Fruit fly (Drosophila melanogaster) whole organism, embryonic: ENCODE data around the gene sisA.
A peak's percentile ranks its signal among the peaks of the same experiment; 100 is the strongest.

Experiments used
- Ada2b ChIP-seq: fragments of 200-800 bp; sonication (Bioruptor generic); IDR thresholded peaks from 2 replicates; pipeline ENCODE4 v1.3.6; 2022; ENCODE audit warnings: missing biosample characterization, missing genetic modification characterization
- Antp ChIP-seq: fragments of 200-800 bp; sonication (Bioruptor generic); optimal IDR thresholded peaks from 3 replicates; lab custom pipeline; 2016; ENCODE audit warnings: missing biosample characterization, missing genetic modification characterization
- CG10321 ChIP-seq: fragments of 200-800 bp; sonication (Bioruptor generic); IDR thresholded peaks from 2 replicates; pipeline ENCODE4 v1.3.6; 2022; ENCODE audit warnings: missing biosample characterization, missing genetic modification characterization
- CG10543 ChIP-seq: fragments of 200-800 bp; sonication (Bioruptor generic); optimal IDR thresholded peaks from 3 replicates; lab custom pipeline; 2017; ENCODE audit warnings: missing biosample characterization, mild to moderate bottlenecking, missing genetic modification characterization, moderate library complexity
- CG12071 ChIP-seq: fragments of 200-800 bp; sonication (Bioruptor generic); optimal IDR thresholded peaks from 3 replicates; lab custom pipeline; 2018; ENCODE audit warnings: missing biosample characterization, mild to moderate bottlenecking, missing genetic modification characterization
- CG12155 ChIP-seq: fragments of 200-800 bp; sonication (Bioruptor generic); optimal IDR thresholded peaks from 3 replicates; lab custom pipeline; 2016; ENCODE audit warnings: missing biosample characterization, missing genetic modification characterization
- CG12236 ChIP-seq: fragments of 200-800 bp; sonication (Bioruptor generic); optimal IDR thresholded peaks from 2 replicates; lab custom pipeline; 2016; ENCODE audit warnings: missing biosample characterization, missing genetic modification characterization
- CG1233 ChIP-seq: fragments of 200-800 bp; sonication (Bioruptor generic); optimal IDR thresholded peaks from 4 replicates; lab custom pipeline; 2018; ENCODE audit warnings: missing biosample characterization, mild to moderate bottlenecking, missing genetic modification characterization
- CG13424 ChIP-seq: fragments of 200-800 bp; sonication (Bioruptor generic); optimal IDR thresholded peaks from 2 replicates; lab custom pipeline; 2019; ENCODE audit warnings: missing biosample characterization, mild to moderate bottlenecking, missing genetic modification characterization, moderate library complexity
- CG1792 ChIP-seq: fragments of 200-800 bp; sonication (Bioruptor generic); optimal IDR thresholded peaks from 2 replicates; lab custom pipeline; 2016; ENCODE audit warnings: missing biosample characterization, missing genetic modification characterization
- CG2678 ChIP-seq: fragments of 200-800 bp; sonication (Bioruptor generic); optimal IDR thresholded peaks from 3 replicates; lab custom pipeline; 2019; ENCODE audit warnings: missing biosample characterization, mild to moderate bottlenecking, missing genetic modification characterization, moderate library complexity
- CG31441 ChIP-seq: fragments of 200-800 bp; sonication (Bioruptor generic); IDR thresholded peaks from 2 replicates; pipeline ENCODE4 v1.3.6; 2022; ENCODE audit warnings: missing biosample characterization, missing genetic modification characterization
- CG43689 ChIP-seq: fragments of 200-800 bp; sonication (Bioruptor generic); IDR thresholded peaks from 2 replicates; pipeline ENCODE4 v1.3.6; 2022; ENCODE audit warnings: missing biosample characterization, missing genetic modification characterization
- CG4404 ChIP-seq: fragments of 200-800 bp; sonication (Bioruptor generic); IDR thresholded peaks from 2 replicates; pipeline ENCODE4 v1.3.6; 2022; ENCODE audit warnings: missing biosample characterization, missing genetic modification characterization
- CG4854 ChIP-seq: fragments of 200-800 bp; sonication (Bioruptor generic); optimal IDR thresholded peaks from 2 replicates; lab custom pipeline; 2016; ENCODE audit warnings: missing biosample characterization, missing genetic modification characterization, inconsistent platforms
- CG8944 ChIP-seq: fragments of 200-800 bp; sonication (Bioruptor generic); optimal IDR thresholded peaks from 3 replicates; lab custom pipeline; 2016; ENCODE audit warnings: missing biosample characterization, missing genetic modification characterization
- Chrac-16 ChIP-seq: fragments of 200-800 bp; sonication (Bioruptor generic); optimal IDR thresholded peaks from 3 replicates; lab custom pipeline; 2016; ENCODE audit warnings: missing biosample characterization, missing genetic modification characterization
- Drgx ChIP-seq: fragments of 200-800 bp; sonication (Bioruptor generic); IDR thresholded peaks from 2 replicates; pipeline ENCODE4 v1.3.6; 2022; ENCODE audit warnings: missing biosample characterization, missing genetic modification characterization
- Hmr ChIP-seq: fragments of 200-800 bp; sonication (Bioruptor generic); optimal IDR thresholded peaks from 3 replicates; lab custom pipeline; 2017; ENCODE audit warnings: mild to moderate bottlenecking, missing biosample characterization, missing genetic modification reagents, missing genetic modification characterization
- Hsf ChIP-seq: fragments of 200-800 bp; sonication (Bioruptor generic); optimal IDR thresholded peaks from 3 replicates; lab custom pipeline; 2016; ENCODE audit warnings: missing biosample characterization, missing genetic modification characterization
- Max ChIP-seq: fragments of 200-800 bp; sonication (Bioruptor generic); optimal IDR thresholded peaks from 2 replicates; lab custom pipeline; 2016; ENCODE audit warnings: missing biosample characterization, mild to moderate bottlenecking, missing genetic modification characterization
- Meics ChIP-seq: fragments of 200-800 bp; sonication (Bioruptor generic); optimal IDR thresholded peaks from 2 replicates; lab custom pipeline; 2017; ENCODE audit warnings: missing biosample characterization, mild to moderate bottlenecking, missing genetic modification characterization
- Mrtf ChIP-seq: fragments of 200-800 bp; sonication (Bioruptor generic); IDR thresholded peaks from 3 replicates; pipeline ENCODE4 v1.3.6; 2022; ENCODE audit warnings: missing biosample characterization, missing genetic modification characterization
- NfI ChIP-seq: fragments of 200-800 bp; sonication (Bioruptor generic); optimal IDR thresholded peaks from 3 replicates; lab custom pipeline; 2018; ENCODE audit warnings: missing biosample characterization, mild to moderate bottlenecking, missing genetic modification characterization, moderate library complexity
- Trl ChIP-seq, 3 experiments: fragments of >200 bp in 2 of 3; fragments of 200-800 bp in 1 of 3; sonication (Bioruptor generic) in 1 of 3; optimal IDR thresholded peaks; 2 replicates in 1 of 3; 3 replicates in 2 of 3; lab custom pipeline; 2016 to 2017; ENCODE audit warnings: missing biosample characterization in 1 of 3, missing genetic modification characterization in 1 of 3
- Xbp1 ChIP-seq: fragments of 200-800 bp; sonication (Bioruptor generic); optimal IDR thresholded peaks from 3 replicates; lab custom pipeline; 2016; ENCODE audit warnings: missing biosample characterization, mild to moderate bottlenecking, missing genetic modification characterization
- bowl ChIP-seq: fragments of 200-800 bp; sonication (Bioruptor generic); IDR thresholded peaks from 2 replicates; pipeline ENCODE4 v1.3.6; 2022; ENCODE audit warnings: missing biosample characterization, missing genetic modification characterization
- cad ChIP-seq: fragments of >200 bp; optimal IDR thresholded peaks from 2 replicates; lab custom pipeline; 2017; ENCODE audit warnings: missing biosample characterization, missing genetic modification characterization
- cato ChIP-seq: fragments of 200-800 bp; sonication (Bioruptor generic); optimal IDR thresholded peaks from 2 replicates; lab custom pipeline; 2016; ENCODE audit warnings: missing biosample characterization, missing genetic modification characterization, borderline replicate concordance
- cg ChIP-seq: fragments of 200-800 bp; sonication (Bioruptor generic); optimal IDR thresholded peaks from 3 replicates; lab custom pipeline; 2019; ENCODE audit warnings: missing biosample characterization, mild to moderate bottlenecking, missing genetic modification characterization, moderate library complexity
- disco-r ChIP-seq: fragments of 200-800 bp; sonication (Bioruptor generic); optimal IDR thresholded peaks from 2 replicates; lab custom pipeline; 2016; ENCODE audit warnings: missing biosample characterization, missing genetic modification characterization
- dysf ChIP-seq: fragments of 200-800 bp; sonication (Bioruptor generic); IDR thresholded peaks from 3 replicates; pipeline ENCODE4 v1.3.6; 2022; ENCODE audit warnings: missing biosample characterization, missing genetic modification characterization
- gcm2 ChIP-seq: fragments of 200-800 bp; sonication (Bioruptor generic); optimal IDR thresholded peaks from 2 replicates; lab custom pipeline; 2016; ENCODE audit warnings: missing biosample characterization, missing genetic modification characterization
- ham ChIP-seq: fragments of 200-800 bp; sonication (Bioruptor generic); IDR thresholded peaks from 2 replicates; pipeline ENCODE4 v1.3.6; 2022; ENCODE audit warnings: missing biosample characterization, missing genetic modification characterization
- kay ChIP-seq: fragments of 200-800 bp; sonication (Bioruptor generic); optimal IDR thresholded peaks from 2 replicates; lab custom pipeline; 2016; ENCODE audit warnings: missing biosample characterization, missing genetic modification characterization
- lola ChIP-seq, 3 experiments: fragments of >200 bp in 2 of 3; fragments of 200-800 bp in 1 of 3; sonication (Bioruptor generic) in 1 of 3; optimal IDR thresholded peaks; 2 replicates each; lab custom pipeline; 2017 to 2019; ENCODE audit warnings: missing biosample characterization in 3 of 3, missing genetic modification characterization in 3 of 3, mild to moderate bottlenecking in 1 of 3, moderate library complexity in 1 of 3
- nau ChIP-seq: fragments of 200-800 bp; sonication (Bioruptor generic); optimal IDR thresholded peaks from 3 replicates; lab custom pipeline; 2017; ENCODE audit warnings: missing biosample characterization, mild to moderate bottlenecking, missing genetic modification characterization, missing genetic modification reagents
- peb ChIP-seq: fragments of 200-800 bp; sonication (Bioruptor generic); IDR thresholded peaks from 2 replicates; pipeline ENCODE4 v1.3.6; 2022; ENCODE audit warnings: missing biosample characterization, missing genetic modification characterization
- prd ChIP-seq, 3 experiments: fragments of >200 bp in 2 of 3; fragments of 200-800 bp in 1 of 3; sonication (Bioruptor generic) in 1 of 3; optimal IDR thresholded peaks in 2 of 3; IDR thresholded peaks in 1 of 3; 2 replicates in 2 of 3; 3 replicates in 1 of 3; pipeline versions ENCODE4 v1.3.6 to Lab custom; 2017 to 2022; ENCODE audit warnings: missing biosample characterization in 1 of 3, missing genetic modification characterization in 1 of 3
- repo ChIP-seq: fragments of 200-800 bp; sonication (Bioruptor generic); optimal IDR thresholded peaks from 2 replicates; lab custom pipeline; 2016; ENCODE audit warnings: missing biosample characterization, missing genetic modification characterization
- scrt ChIP-seq: fragments of 200-800 bp; sonication (Bioruptor generic); optimal IDR thresholded peaks from 2 replicates; lab custom pipeline; 2018; ENCODE audit warnings: missing biosample characterization, mild to moderate bottlenecking, missing genetic modification characterization, moderate library complexity
- sens ChIP-seq: fragments of 200-800 bp; sonication (Bioruptor generic); peaks from one replicate; lab custom pipeline; 2016; ENCODE audit warnings: missing biosample characterization, missing genetic modification characterization
- seq ChIP-seq: fragments of 200-800 bp; sonication (Bioruptor generic); IDR thresholded peaks from 2 replicates; pipeline ENCODE4 v1.3.6; 2022; ENCODE audit warnings: missing biosample characterization, missing genetic modification characterization
- sisA ChIP-seq: fragments of 200-800 bp; sonication (Bioruptor generic); IDR thresholded peaks from 2 replicates; pipeline ENCODE4 v1.3.6; 2022; ENCODE audit warnings: missing biosample characterization, missing genetic modification characterization
- sob ChIP-seq: fragments of 200-800 bp; sonication (Bioruptor generic); IDR thresholded peaks from 2 replicates; pipeline ENCODE4 v1.3.6; 2022; ENCODE audit warnings: missing biosample characterization, missing genetic modification characterization
- sr ChIP-seq: fragments of 200-800 bp; sonication (Bioruptor generic); IDR thresholded peaks from 3 replicates; pipeline ENCODE4 v1.3.6; 2022; ENCODE audit warnings: missing biosample characterization, missing genetic modification characterization
- ttk ChIP-seq: fragments of 200-800 bp; sonication (Bioruptor generic); IDR thresholded peaks from 2 replicates; pipeline ENCODE4 v2.1.2; 2022; ENCODE audit warnings: missing biosample characterization, missing genetic modification characterization
- twi ChIP-seq: fragments of 200-800 bp; optimal IDR thresholded peaks from 2 replicates; lab custom pipeline; 2019; ENCODE audit warnings: missing biosample characterization, mild to moderate bottlenecking, missing genetic modification characterization, moderate library complexity
- unc-4 ChIP-seq: fragments of 200-800 bp; sonication (Bioruptor generic); IDR thresholded peaks from 2 replicates; pipeline ENCODE4 v1.3.6; 2022; ENCODE audit warnings: missing biosample characterization, missing genetic modification characterization; ENCODE audit not compliant: partially characterized antibody
- vvl ChIP-seq: fragments of 200-800 bp; sonication (Bioruptor generic); IDR thresholded peaks from 2 replicates; pipeline ENCODE4 v1.3.6; 2022; ENCODE audit warnings: missing biosample characterization, missing genetic modification characterization
- zen ChIP-seq: fragments of 200-800 bp; sonication (Bioruptor generic); optimal IDR thresholded peaks from 3 replicates; lab custom pipeline; 2018; ENCODE audit warnings: missing biosample characterization, mild to moderate bottlenecking, missing genetic modification characterization, moderate library complexity

sisA gene

DNA sequence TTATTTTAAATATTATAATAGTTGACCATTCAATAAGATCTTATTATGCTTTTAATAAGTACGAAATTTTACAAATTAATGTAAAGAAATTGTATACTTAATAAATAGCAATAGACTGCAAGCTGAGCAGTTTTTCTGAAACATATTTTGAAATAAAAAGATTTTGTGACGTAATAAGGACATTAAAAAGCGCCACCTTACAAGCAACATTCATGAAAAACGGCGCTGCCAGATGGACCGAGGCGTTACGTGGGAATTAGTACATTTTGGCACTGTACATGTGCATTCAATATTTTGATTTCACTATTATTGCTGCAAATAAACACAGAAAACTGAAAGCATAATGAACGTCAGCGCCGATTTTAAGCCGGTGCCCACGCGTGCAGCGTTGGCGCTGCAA is 26.7 kb upstream of the sisA start, which contains the start of gene CG1738 (continued):
- TF ChIP-seq bowl (no peak), Drgx (GFP tag; lab: Robert Waterston, UW) (no peak), Trl (optimal IDR thresholded peaks at IDR 0.05; lab: Kevin White, UChicago) (no peak), Trl (GFP tag; optimal IDR thresholded peaks at IDR 0.05; lab: Kevin White, UChicago) (no peak), CG1792 (GFP tag; lab: Kevin White, UChicago) (no peak), disco-r (GFP tag; lab: Kevin White, UChicago) (no peak), dysf (GFP tag; lab: Robert Waterston, UW) (0 out of 3 replicates have a peak, but pooled peaks have one; percentile 45), prd (optimal IDR thresholded peaks at IDR 0.05; lab: Kevin White, UChicago) (no peak), prd (GFP tag; IDR thresholded peaks at IDR 0.05; lab: Robert Waterston, UW) (no peak), Hsf (GFP tag; lab: Kevin White, UChicago) (peak; percentile 16), CG12236 (no peak), CG10543 (GFP tag; lab: Kevin White, UChicago) (no peak), ttk (no peak), CG31441 (GFP tag; lab: Robert Waterston, UW) (0 out of 2 replicates have a peak, but pooled peaks have one; percentile 22), unc-4 (GFP tag; lab: Robert Waterston, UW) (no peak), ham (GFP tag; lab: Robert Waterston, UW) (no peak), Chrac-16 (GFP tag; lab: Kevin White, UChicago) (no peak), scrt (GFP tag; lab: Kevin White, UChicago) (peak; percentile 5), CG43689 (GFP tag; lab: Robert Waterston, UW) (no peak), CG1233 (GFP tag; lab: Kevin White, UChicago) (no peak), CG12071 (no peak), sisA (no peak), NfI (GFP tag; lab: Kevin White, UChicago) (no peak), repo (GFP tag; lab: Kevin White, UChicago) (no peak), Mrtf (GFP tag; lab: Robert Waterston, UW) (no peak), vvl (GFP tag; lab: Robert Waterston, UW) (0 out of 2 replicates have a peak, but pooled peaks have one; percentile 8), Antp (no peak), gcm2 (GFP tag; lab: Kevin White, UChicago) (no peak), CG4854 (GFP tag; lab: Kevin White, UChicago) (no peak), CG13424 (peak; percentile 10), CG10321 (GFP tag; lab: Robert Waterston, UW) (no peak), peb (no peak), sob (no peak), cad (GFP tag; lab: Kevin White, UChicago) (no peak), kay (no peak), seq (GFP tag; lab: Robert Waterston, UW) (no peak), Max (GFP tag; lab: Kevin White, UChicago) (no peak), Meics (GFP tag; lab: Kevin White, UChicago) (peak; percentile 15), sens (GFP tag; lab: Kevin White, UChicago) (peak; percentile 75), CG4404 (no peak), CG2678 (peak; percentile 31), twi (no peak), cato (GFP tag; lab: Kevin White, UChicago) (no peak), Xbp1 (GFP tag; lab: Kevin White, UChicago) (peak; percentile 41), sr (GFP tag; lab: Robert Waterston, UW) (no peak), Hmr (no peak), Ada2b (GFP tag; lab: Robert Waterston, UW) (0 out of 2 replicates have a peak, but pooled peaks have one; percentile 10), lola (GFP tag; optimal IDR thresholded peaks at IDR 0.05; lab: Kevin White, UChicago) (no peak), nau (GFP tag; lab: Kevin White, UChicago) (no peak), CG12155 (no peak), cg (GFP tag; lab: Kevin White, UChicago) (no peak), zen (tag; lab: Kevin White, UChicago) (no peak), CG8944 (no peak)
